Fruit fly (Drosophila melanogaster): Measurements from ENCODE around the gene bou.

- no peak for TF ChIP-seq usp (GFP tag; optimal IDR thresholded peaks at IDR 0.05)
- TF ChIP-seq CG8478 (optimal IDR thresholded peaks at IDR 0.05), result no peak
- TF ChIP-seq EcR (GFP tag; optimal IDR thresholded peaks at IDR 0.05), result no peak
- TF ChIP-seq pan (optimal IDR thresholded peaks at IDR 0.05), result no peak
These were observed 10.8 kb downstream of the bou start for dm6 chrX:6996965-6997652.

All from whole organism.